Fruit fly (Drosophila melanogaster) whole organism, embryonic: ENCODE results near the gene eIF4G2.

Source experiments
- Bteb2 ChIP-seq: fragments of 200-800 bp; sonication (Bioruptor generic); optimal IDR thresholded peaks from 2 replicates; lab custom pipeline; 2016; ENCODE audit warnings: missing biosample characterization, missing genetic modification characterization
- CG10267 ChIP-seq: fragments of 200-800 bp; sonication (Bioruptor generic); optimal IDR thresholded peaks from 2 replicates; lab custom pipeline; 2018; ENCODE audit warnings: missing biosample characterization, mild to moderate bottlenecking, missing genetic modification characterization, moderate library complexity
- CG10321 ChIP-seq: fragments of 200-800 bp; sonication (Bioruptor generic); IDR thresholded peaks from 2 replicates; pipeline ENCODE4 v1.3.6; 2022; ENCODE audit warnings: missing biosample characterization, missing genetic modification characterization
- CG10543 ChIP-seq: fragments of 200-800 bp; sonication (Bioruptor generic); optimal IDR thresholded peaks from 3 replicates; lab custom pipeline; 2017; ENCODE audit warnings: missing biosample characterization, mild to moderate bottlenecking, missing genetic modification characterization, moderate library complexity
- CG11085 ChIP-seq: fragments of 200-800 bp; sonication (Bioruptor generic); IDR thresholded peaks from 2 replicates; pipeline ENCODE4 v1.3.6; 2022; ENCODE audit warnings: missing biosample characterization, missing genetic modification characterization
- CG11247 ChIP-seq: fragments of 200-800 bp; sonication (Bioruptor generic); IDR thresholded peaks from 2 replicates; pipeline ENCODE4 v1.3.6; 2022; ENCODE audit warnings: missing biosample characterization, missing genetic modification characterization
- CG12236 ChIP-seq: fragments of 200-800 bp; sonication (Bioruptor generic); optimal IDR thresholded peaks from 2 replicates; lab custom pipeline; 2016; ENCODE audit warnings: missing biosample characterization, missing genetic modification characterization
- CG12942 ChIP-seq: fragments of 200-800 bp; sonication (Bioruptor generic); optimal IDR thresholded peaks from 3 replicates; lab custom pipeline; 2016; ENCODE audit warnings: missing biosample characterization, missing genetic modification characterization
- CG14050 ChIP-seq: fragments of 200-800 bp; sonication (Bioruptor generic); IDR thresholded peaks from 3 replicates; pipeline ENCODE4 v1.3.6; 2022; ENCODE audit warnings: missing biosample characterization, missing genetic modification characterization
- CG17568 ChIP-seq: fragments of 200-800 bp; sonication (Bioruptor generic); optimal IDR thresholded peaks from 2 replicates; lab custom pipeline; 2018; ENCODE audit warnings: missing biosample characterization, mild to moderate bottlenecking, missing genetic modification characterization, moderate library complexity
- CG17802 ChIP-seq: fragments of 200-800 bp; sonication (Bioruptor generic); optimal IDR thresholded peaks from 2 replicates; lab custom pipeline; 2018; ENCODE audit warnings: missing biosample characterization, mild to moderate bottlenecking, missing genetic modification characterization, moderate library complexity
- CG17912 ChIP-seq: fragments of 200-800 bp; sonication (Bioruptor generic); optimal IDR thresholded peaks from 2 replicates; lab custom pipeline; 2018; ENCODE audit warnings: missing biosample characterization, mild to moderate bottlenecking, missing genetic modification characterization
- CG33557 ChIP-seq: fragments of 200-800 bp; sonication (Bioruptor generic); optimal IDR thresholded peaks from 2 replicates; lab custom pipeline; 2019; ENCODE audit warnings: missing biosample characterization, mild to moderate bottlenecking, missing genetic modification characterization, moderate library complexity
- CG3726 ChIP-seq: fragments of 200-800 bp; sonication (Bioruptor generic); IDR thresholded peaks from 3 replicates; pipeline ENCODE4, ENCODE4 v1.3.6; 2022; ENCODE audit warnings: missing biosample characterization, missing genetic modification characterization
- CG4617 ChIP-seq: fragments of 200-800 bp; sonication (Bioruptor generic); optimal IDR thresholded peaks from 3 replicates; lab custom pipeline; 2016; ENCODE audit warnings: missing biosample characterization, missing genetic modification characterization, borderline replicate concordance
- CG4730 ChIP-seq: fragments of 200-800 bp; sonication (Bioruptor generic); IDR thresholded peaks from 2 replicates; pipeline ENCODE4 v1.3.6; 2022; ENCODE audit warnings: missing biosample characterization, missing genetic modification characterization
- CG6654 ChIP-seq: fragments of 200-800 bp; sonication (Bioruptor generic); optimal IDR thresholded peaks from 2 replicates; lab custom pipeline; 2017; ENCODE audit warnings: missing biosample characterization, mild to moderate bottlenecking, missing genetic modification characterization
- CG8281 ChIP-seq: fragments of 200-800 bp; sonication (Bioruptor generic); optimal IDR thresholded peaks from 2 replicates; lab custom pipeline; 2018; ENCODE audit warnings: missing biosample characterization, mild to moderate bottlenecking, missing genetic modification characterization, moderate library complexity
- CG8359 ChIP-seq: fragments of 200-800 bp; sonication (Bioruptor generic); optimal IDR thresholded peaks from 2 replicates; lab custom pipeline; 2017; ENCODE audit warnings: missing biosample characterization, mild to moderate bottlenecking, missing genetic modification characterization, borderline replicate concordance
- CkIIα-i1 ChIP-seq: fragments of 200-800 bp; sonication (Bioruptor generic); IDR thresholded peaks from 2 replicates; pipeline ENCODE4 v1.3.6; 2022; ENCODE audit warnings: missing biosample characterization, missing genetic modification characterization
- CrebB ChIP-seq: fragments of 200-800 bp; sonication (Bioruptor generic); optimal IDR thresholded peaks from 3 replicates; lab custom pipeline; 2018; ENCODE audit warnings: missing biosample characterization, mild to moderate bottlenecking, missing genetic modification characterization
- Dref ChIP-seq: fragments of 200-800 bp; sonication (Bioruptor generic); IDR thresholded peaks from 2 replicates; pipeline ENCODE4 v1.3.6; 2022; ENCODE audit warnings: missing biosample characterization, missing genetic modification characterization
- Drgx ChIP-seq: fragments of 200-800 bp; sonication (Bioruptor generic); IDR thresholded peaks from 2 replicates; pipeline ENCODE4 v1.3.6; 2022; ENCODE audit warnings: missing biosample characterization, missing genetic modification characterization
- Hr39 ChIP-seq: fragments of >200 bp; optimal IDR thresholded peaks from 2 replicates; lab custom pipeline; 2017
- Lhr ChIP-seq: fragments of 200-800 bp; sonication (Bioruptor generic); optimal IDR thresholded peaks from 3 replicates; lab custom pipeline; 2017; ENCODE audit warnings: mild to moderate bottlenecking, missing biosample characterization, missing genetic modification reagents, missing genetic modification characterization
- Meics ChIP-seq: fragments of 200-800 bp; sonication (Bioruptor generic); optimal IDR thresholded peaks from 2 replicates; lab custom pipeline; 2017; ENCODE audit warnings: missing biosample characterization, mild to moderate bottlenecking, missing genetic modification characterization
- Neu2 ChIP-seq: fragments of 200-800 bp; sonication (Bioruptor generic); optimal IDR thresholded peaks from 3 replicates; lab custom pipeline; 2016; ENCODE audit warnings: missing biosample characterization, missing genetic modification characterization, borderline replicate concordance
- ap ChIP-seq: fragments of 200-800 bp; sonication (Bioruptor generic); IDR thresholded peaks from 2 replicates; pipeline ENCODE4 v1.3.6; 2022; ENCODE audit warnings: missing biosample characterization, missing genetic modification characterization
- bsh ChIP-seq, 2 experiments: fragments of 200-800 bp; sonication (Bioruptor generic); optimal IDR thresholded peaks; 2 replicates each; lab custom pipeline; 2017 to 2018; ENCODE audit warnings: mild to moderate bottlenecking in 2 of 2, missing biosample characterization in 2 of 2, missing genetic modification characterization in 2 of 2, moderate library complexity in 1 of 2
- corto ChIP-seq: fragments of 200-800 bp; sonication (Bioruptor generic); optimal IDR thresholded peaks from 2 replicates; lab custom pipeline; 2016; ENCODE audit warnings: missing biosample characterization, mild to moderate bottlenecking, missing genetic modification characterization, moderate library complexity
- disco-r ChIP-seq: fragments of 200-800 bp; sonication (Bioruptor generic); optimal IDR thresholded peaks from 2 replicates; lab custom pipeline; 2016; ENCODE audit warnings: missing biosample characterization, missing genetic modification characterization
- dm ChIP-seq: fragments of 200-800 bp; sonication (Bioruptor generic); optimal IDR thresholded peaks from 3 replicates; lab custom pipeline; 2016; ENCODE audit warnings: missing biosample characterization, missing genetic modification characterization
- dpn ChIP-seq, 2 experiments: fragments of 200-800 bp; sonication (Bioruptor generic); optimal IDR thresholded peaks; 3 replicates each; lab custom pipeline; 2016; ENCODE audit warnings: missing biosample characterization in 2 of 2, missing genetic modification characterization in 2 of 2
- gce ChIP-seq: fragments of 200-800 bp; sonication (Bioruptor generic); IDR thresholded peaks from 3 replicates; pipeline ENCODE4 v1.3.6; 2022; ENCODE audit warnings: missing biosample characterization, missing genetic modification characterization
- pan ChIP-seq, 4 experiments: fragments of >200 bp in 3 of 4; fragments of 200-800 bp in 1 of 4; sonication (Bioruptor generic) in 1 of 4; optimal IDR thresholded peaks in 3 of 4; IDR thresholded peaks in 1 of 4; 2 replicates each; pipeline versions ENCODE4 v1.3.6 to Lab custom; 2017 to 2022; ENCODE audit warnings: missing biosample characterization in 2 of 4, missing genetic modification characterization in 2 of 4, mixed read lengths in 1 of 4
- sqz ChIP-seq: fragments of 200-800 bp; sonication (Bioruptor generic); optimal IDR thresholded peaks from 3 replicates; lab custom pipeline; 2018; ENCODE audit warnings: missing biosample characterization, mild to moderate bottlenecking, missing genetic modification characterization
- ssp ChIP-seq: fragments of 200-800 bp; sonication (Bioruptor generic); IDR thresholded peaks from 2 replicates; pipeline ENCODE4 v1.3.6; 2022; ENCODE audit warnings: missing biosample characterization, missing genetic modification characterization
- stwl ChIP-seq: fragments of 200-800 bp; sonication (Bioruptor generic); optimal IDR thresholded peaks from 3 replicates; lab custom pipeline; 2018; ENCODE audit warnings: missing biosample characterization, mild to moderate bottlenecking, missing genetic modification characterization, moderate library complexity
- twi ChIP-seq: fragments of 200-800 bp; optimal IDR thresholded peaks from 2 replicates; lab custom pipeline; 2019; ENCODE audit warnings: missing biosample characterization, mild to moderate bottlenecking, missing genetic modification characterization, moderate library complexity
- usp ChIP-seq: fragments of >200 bp; optimal IDR thresholded peaks from 2 replicates; lab custom pipeline; 2017; ENCODE audit warnings: missing biosample characterization, missing genetic modification characterization
- vvl ChIP-seq: fragments of 200-800 bp; sonication (Bioruptor generic); IDR thresholded peaks from 2 replicates; pipeline ENCODE4 v1.3.6; 2022; ENCODE audit warnings: missing biosample characterization, missing genetic modification characterization
- zen2 ChIP-seq: fragments of 200-800 bp; sonication (Bioruptor generic); IDR thresholded peaks from 3 replicates; pipeline ENCODE4 v1.3.6; 2022; ENCODE audit warnings: missing biosample characterization, missing genetic modification characterization; ENCODE audit not compliant: partially characterized antibody
- zf30C ChIP-seq: fragments of 200-800 bp; sonication (Bioruptor generic); optimal IDR thresholded peaks from 3 replicates; lab custom pipeline; 2018; ENCODE audit warnings: missing biosample characterization, mild to moderate bottlenecking, missing genetic modification characterization
- zfh2 ChIP-seq: fragments of 200-800 bp; sonication (Bioruptor generic); optimal IDR thresholded peaks from 2 replicates; lab custom pipeline; 2016; ENCODE audit warnings: missing biosample characterization, missing genetic modification characterization

The eIF4G2 gene

DNA sequence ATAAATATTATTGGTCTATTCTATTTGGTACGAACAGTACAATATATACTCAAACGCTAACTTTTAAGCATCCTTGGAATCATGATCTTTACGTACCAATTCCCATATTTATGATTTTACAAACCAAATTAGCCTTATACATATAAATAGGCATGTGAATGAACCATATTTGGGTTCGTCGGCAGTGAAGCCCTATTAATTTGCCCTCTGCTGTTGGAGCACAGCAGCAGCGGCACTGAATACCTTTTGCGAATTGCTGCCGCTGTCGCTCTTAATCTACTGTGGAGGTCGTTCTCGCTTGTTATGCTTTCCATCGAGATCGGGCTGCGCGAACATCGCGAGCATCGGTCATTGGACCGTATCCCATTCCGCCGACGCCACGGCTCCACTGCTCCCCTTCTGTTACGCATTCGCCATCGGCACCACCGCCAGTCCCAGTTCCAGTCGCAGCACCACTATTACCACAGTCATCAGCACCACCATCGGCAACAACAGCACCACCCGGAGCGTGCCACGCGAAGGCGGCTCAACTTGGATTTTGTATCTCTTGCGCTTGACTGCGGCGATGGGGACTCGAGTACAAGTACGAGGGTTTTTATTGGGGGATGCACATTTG, 30.5 kb downstream of the eIF4G2 start (continued):
- TF ChIP-seq zf30C (GFP tag; lab: Kevin White, UChicago) (no peak), CG10321 (GFP tag; lab: Robert Waterston, UW) (no peak), ap (no peak), zfh2 (GFP tag; lab: Kevin White, UChicago) (no peak), corto (GFP tag; lab: Kevin White, UChicago) (peak; percentile 48), CG14050 (no peak), dm (no peak), CG33557 (GFP tag; lab: Kevin White, UChicago) (no peak), Dref (GFP tag; lab: Robert Waterston, UW) (no peak), Drgx (no peak), Bteb2 (GFP tag; lab: Kevin White, UChicago) (no peak), CrebB (no peak), Hr39 (lab: Kevin White, UChicago) (no peak), CG12236 (GFP tag; lab: Kevin White, UChicago) (no peak), CG12942 (GFP tag; lab: Kevin White, UChicago) (no peak), dpn (GFP tag; optimal IDR thresholded peaks at IDR 0.05; lab: Kevin White, UChicago) (peak in 1 of 2 experiments; percentile 11), CG8359 (GFP tag; lab: Kevin White, UChicago) (no peak), CG3726 (GFP tag; lab: Robert Waterston, UW) (0 out of 3 replicates have a peak, but pooled peaks have one; percentile 4), CkIIα-i1 (GFP tag; lab: Robert Waterston, UW) (no peak), ssp (no peak), zen2 (GFP tag; lab: Robert Waterston, UW) (no peak), sqz (GFP tag; lab: Kevin White, UChicago) (no peak), CG6654 (GFP tag; lab: Kevin White, UChicago) (no peak), CG11247 (GFP tag; lab: Robert Waterston, UW) (no peak), Neu2 (GFP tag; lab: Kevin White, UChicago) (no peak), CG10267 (tag; lab: Kevin White, UChicago) (no peak), stwl (no peak), bsh (GFP tag; optimal IDR thresholded peaks at IDR 0.05; lab: Kevin White, UChicago) (peak; percentile 13 to 56), CG4617 (GFP tag; lab: Kevin White, UChicago) (no peak), CG8281 (no peak), CG10543 (GFP tag; lab: Kevin White, UChicago) (no peak), CG11085 (no peak), Meics (GFP tag; lab: Kevin White, UChicago) (peak; percentile 38), CG17912 (no peak), vvl (peak; percentile 43; the same call in 1 of the 2 replicates), CG4730 (GFP tag; lab: Robert Waterston, UW) (no peak), usp (no peak), CG17802 (no peak), CG17568 (no peak), gce (GFP tag; lab: Robert Waterston, UW) (no peak), pan (optimal IDR thresholded peaks at IDR 0.05; lab: Kevin White, UChicago) (no peak), pan (GFP tag; optimal IDR thresholded peaks at IDR 0.05 in 1 of 2, IDR thresholded peaks at IDR 0.05 in 1 of 2) (peak in 1 of 2 experiments; percentile 19), Lhr (GFP tag; lab: Kevin White, UChicago) (no peak), twi (no peak), disco-r (GFP tag; lab: Kevin White, UChicago) (no peak)
